Fruit fly (Drosophila melanogaster) whole organism, embryonic: Measurements from ENCODE around the gene Ptp10D.

Experiments
- Asciz ChIP-seq: fragments of 200-800 bp; sonication (Bioruptor generic); optimal IDR thresholded peaks from 2 replicates; lab custom pipeline; 2017; ENCODE audit warnings: missing biosample characterization, mild to moderate bottlenecking, missing genetic modification characterization, missing genetic modification reagents
- Atf-2 ChIP-seq: fragments of 200-800 bp; sonication (Bioruptor generic); optimal IDR thresholded peaks from 2 replicates; lab custom pipeline; 2016; ENCODE audit warnings: missing biosample characterization, missing genetic modification characterization
- Atf3 ChIP-seq: fragments of 200-800 bp; sonication (Bioruptor generic); optimal IDR thresholded peaks from 3 replicates; lab custom pipeline; 2016; ENCODE audit warnings: missing biosample characterization, missing genetic modification characterization
- Awh ChIP-seq: fragments of 200-800 bp; sonication (Bioruptor generic); IDR thresholded peaks from 2 replicates; pipeline ENCODE4, ENCODE4 v1.3.6; 2022; ENCODE audit warnings: missing biosample characterization, missing genetic modification characterization
- BEAF-32 ChIP-seq: fragments of 200-800 bp; sonication (Bioruptor generic); optimal IDR thresholded peaks from 3 replicates; lab custom pipeline; 2017; ENCODE audit warnings: missing biosample characterization, missing genetic modification characterization, mild to moderate bottlenecking, moderate library complexity, missing genetic modification reagents
- CG10321 ChIP-seq: fragments of 200-800 bp; sonication (Bioruptor generic); IDR thresholded peaks from 2 replicates; pipeline ENCODE4 v1.3.6; 2022; ENCODE audit warnings: missing biosample characterization, missing genetic modification characterization
- CG1529 ChIP-seq: fragments of 200-800 bp; sonication (Bioruptor generic); optimal IDR thresholded peaks from 3 replicates; lab custom pipeline; 2018; ENCODE audit warnings: missing biosample characterization, missing genetic modification characterization
- CG15514 ChIP-seq: fragments of 200-800 bp; sonication (Bioruptor generic); optimal IDR thresholded peaks from 3 replicates; lab custom pipeline; 2017; ENCODE audit warnings: missing biosample characterization, missing genetic modification characterization, mild to moderate bottlenecking, moderate library complexity, missing genetic modification reagents
- CG17186 ChIP-seq: fragments of 200-800 bp; sonication (Bioruptor generic); optimal IDR thresholded peaks from 3 replicates; lab custom pipeline; 2017; ENCODE audit warnings: missing biosample characterization, missing genetic modification reagents, missing genetic modification characterization
- CG18476 ChIP-seq: fragments of 200-800 bp; sonication (Bioruptor generic); optimal IDR thresholded peaks from 2 replicates; lab custom pipeline; 2016; ENCODE audit warnings: missing biosample characterization, mild to moderate bottlenecking, missing genetic modification characterization
- CG34224 ChIP-seq: fragments of 200-800 bp; sonication (Bioruptor generic); IDR thresholded peaks from 3 replicates; pipeline ENCODE4 v1.3.6; 2022; ENCODE audit warnings: missing biosample characterization, missing genetic modification characterization; ENCODE audit not compliant: partially characterized antibody
- CG34422 ChIP-seq: fragments of 200-800 bp; sonication (Bioruptor generic); IDR thresholded peaks from 3 replicates; pipeline ENCODE4 v1.3.6; 2022; ENCODE audit warnings: missing biosample characterization, missing genetic modification characterization
- CG42726 ChIP-seq: fragments of 200-800 bp; sonication (Bioruptor generic); IDR thresholded peaks from 2 replicates; pipeline ENCODE4 v1.3.6; 2022; ENCODE audit warnings: missing biosample characterization, missing genetic modification characterization; ENCODE audit not compliant: partially characterized antibody
- CG4282 ChIP-seq: fragments of 200-800 bp; sonication (Bioruptor generic); optimal IDR thresholded peaks from 2 replicates; lab custom pipeline; 2016; ENCODE audit warnings: missing biosample characterization, missing genetic modification characterization
- CG6791 ChIP-seq: fragments of 200-800 bp; sonication (Bioruptor generic); IDR thresholded peaks from 3 replicates; pipeline ENCODE4 v1.3.6; 2022; ENCODE audit warnings: missing biosample characterization, missing genetic modification characterization; ENCODE audit not compliant: partially characterized antibody
- CG8281 ChIP-seq: fragments of 200-800 bp; sonication (Bioruptor generic); optimal IDR thresholded peaks from 2 replicates; lab custom pipeline; 2018; ENCODE audit warnings: missing biosample characterization, mild to moderate bottlenecking, missing genetic modification characterization, moderate library complexity
- CG8388 ChIP-seq: fragments of 200-800 bp; sonication (Bioruptor generic); optimal IDR thresholded peaks from 2 replicates; lab custom pipeline; 2019; ENCODE audit warnings: missing biosample characterization, mild to moderate bottlenecking, missing genetic modification characterization, moderate library complexity
- CG8765 ChIP-seq: fragments of 200-800 bp; sonication (Bioruptor generic); IDR thresholded peaks from 2 replicates; pipeline ENCODE4 v1.3.6; 2022; ENCODE audit warnings: missing biosample characterization, missing genetic modification characterization
- CG9437 ChIP-seq: fragments of 200-800 bp; sonication (Bioruptor generic); optimal IDR thresholded peaks from 2 replicates; lab custom pipeline; 2018; ENCODE audit warnings: missing biosample characterization, mild to moderate bottlenecking, missing genetic modification characterization
- CG9609 ChIP-seq: fragments of 200-800 bp; sonication (Bioruptor generic); optimal IDR thresholded peaks from 3 replicates; lab custom pipeline; 2016; ENCODE audit warnings: missing biosample characterization, missing genetic modification characterization
- CHES-1-like ChIP-seq: fragments of 200-800 bp; sonication (Bioruptor generic); optimal IDR thresholded peaks from 2 replicates; lab custom pipeline; 2016; ENCODE audit warnings: missing biosample characterization, missing genetic modification characterization
- CTCF ChIP-seq: fragments of 200-800 bp; sonication (Bioruptor generic); optimal IDR thresholded peaks from 2 replicates; lab custom pipeline; 2017; ENCODE audit warnings: missing biosample characterization, mild to moderate bottlenecking, missing genetic modification characterization, moderate library complexity
- CoRest ChIP-seq: fragments of 200-800 bp; sonication (Bioruptor generic); optimal IDR thresholded peaks from 3 replicates; lab custom pipeline; 2018; ENCODE audit warnings: missing biosample characterization, mild to moderate bottlenecking, missing genetic modification characterization, moderate library complexity
- D19A ChIP-seq: fragments of 200-800 bp; optimal IDR thresholded peaks from 3 replicates; lab custom pipeline; 2019; ENCODE audit warnings: missing biosample characterization, mild to moderate bottlenecking, missing genetic modification characterization, moderate library complexity
- Doc2 ChIP-seq: fragments of 200-800 bp; sonication (Bioruptor generic); IDR thresholded peaks from 2 replicates; pipeline ENCODE4 v1.3.6; 2022; ENCODE audit warnings: missing biosample characterization, missing genetic modification characterization
- Fer1 ChIP-seq: fragments of 200-800 bp; sonication (Bioruptor generic); optimal IDR thresholded peaks from 2 replicates; lab custom pipeline; 2017; ENCODE audit warnings: missing biosample characterization, mild to moderate bottlenecking, missing genetic modification characterization
- Hmr ChIP-seq: fragments of 200-800 bp; sonication (Bioruptor generic); optimal IDR thresholded peaks from 3 replicates; lab custom pipeline; 2017; ENCODE audit warnings: mild to moderate bottlenecking, missing biosample characterization, missing genetic modification reagents, missing genetic modification characterization
- Lpt ChIP-seq: fragments of >200 bp; optimal IDR thresholded peaks from 2 replicates; lab custom pipeline; 2018; ENCODE audit warnings: missing biosample characterization, missing genetic modification characterization
- Max ChIP-seq: fragments of 200-800 bp; sonication (Bioruptor generic); optimal IDR thresholded peaks from 2 replicates; lab custom pipeline; 2016; ENCODE audit warnings: missing biosample characterization, mild to moderate bottlenecking, missing genetic modification characterization
- Med ChIP-seq: fragments of 200-800 bp; sonication (Bioruptor generic); peaks from one replicate; lab custom pipeline; 2016; ENCODE audit warnings: missing biosample characterization, missing genetic modification characterization, mild to moderate bottlenecking, inconsistent platforms, moderate library complexity
- Nf-YB ChIP-seq: fragments of 200-800 bp; sonication (Bioruptor generic); optimal IDR thresholded peaks from 3 replicates; lab custom pipeline; 2019; ENCODE audit warnings: missing biosample characterization, mild to moderate bottlenecking, missing genetic modification characterization, moderate library complexity
- amos ChIP-seq: fragments of 200-800 bp; sonication (Bioruptor generic); IDR thresholded peaks from 2 replicates; pipeline ENCODE4 v1.3.6; 2022; ENCODE audit warnings: missing biosample characterization, missing genetic modification characterization; ENCODE audit not compliant: partially characterized antibody
- ato ChIP-seq: fragments of 200-800 bp; sonication (Bioruptor generic); IDR thresholded peaks from 2 replicates; pipeline ENCODE4 v1.3.6; 2022; ENCODE audit warnings: missing biosample characterization, missing genetic modification characterization; ENCODE audit not compliant: partially characterized antibody
- caup ChIP-seq: fragments of 200-800 bp; sonication (Bioruptor generic); optimal IDR thresholded peaks from 3 replicates; lab custom pipeline; 2017; ENCODE audit warnings: missing biosample characterization, mild to moderate bottlenecking, missing genetic modification characterization, moderate library complexity; ENCODE audit not compliant: severe bottlenecking
- danr ChIP-seq: fragments of 200-800 bp; sonication (Bioruptor generic); IDR thresholded peaks from 2 replicates; pipeline ENCODE4 v1.3.6; 2022; ENCODE audit warnings: missing biosample characterization, missing genetic modification characterization
- en ChIP-seq: fragments of 200-800 bp; sonication (Bioruptor generic); optimal IDR thresholded peaks from 2 replicates; lab custom pipeline; 2016; ENCODE audit warnings: missing biosample characterization, missing genetic modification characterization
- fru ChIP-seq: fragments of >200 bp; optimal IDR thresholded peaks from 2 replicates; lab custom pipeline; 2017
- gcm ChIP-seq: fragments of 200-800 bp; sonication (Bioruptor generic); optimal IDR thresholded peaks from 2 replicates; lab custom pipeline; 2019; ENCODE audit warnings: missing biosample characterization, mild to moderate bottlenecking, missing genetic modification characterization, moderate library complexity
- gsb ChIP-seq: fragments of 200-800 bp; sonication (Bioruptor generic); IDR thresholded peaks from 2 replicates; pipeline ENCODE4 v1.3.6; 2022; ENCODE audit warnings: missing biosample characterization, missing genetic modification characterization
- hbn ChIP-seq: fragments of 200-800 bp; sonication (Bioruptor generic); IDR thresholded peaks from 2 replicates; pipeline ENCODE4 v1.3.6; 2022; ENCODE audit warnings: missing biosample characterization, missing genetic modification characterization; ENCODE audit not compliant: partially characterized antibody
- knrl ChIP-seq: fragments of 200-800 bp; sonication (Bioruptor generic); IDR thresholded peaks from 3 replicates; pipeline ENCODE4 v1.3.6; 2022; ENCODE audit warnings: missing biosample characterization, missing genetic modification characterization; ENCODE audit not compliant: partially characterized antibody
- mld ChIP-seq: fragments of 200-800 bp; sonication (Bioruptor generic); IDR thresholded peaks from 3 replicates; pipeline ENCODE4 v1.3.6; 2022; ENCODE audit warnings: missing biosample characterization, missing genetic modification characterization; ENCODE audit not compliant: partially characterized antibody
- pho ChIP-seq: fragments of 200-800 bp; sonication (Bioruptor generic); optimal IDR thresholded peaks from 2 replicates; lab custom pipeline; 2016; ENCODE audit warnings: missing biosample characterization, missing genetic modification characterization
- repo ChIP-seq: fragments of 200-800 bp; sonication (Bioruptor generic); optimal IDR thresholded peaks from 2 replicates; lab custom pipeline; 2016; ENCODE audit warnings: missing biosample characterization, missing genetic modification characterization
- scrt ChIP-seq: fragments of 200-800 bp; sonication (Bioruptor generic); optimal IDR thresholded peaks from 2 replicates; lab custom pipeline; 2018; ENCODE audit warnings: missing biosample characterization, mild to moderate bottlenecking, missing genetic modification characterization, moderate library complexity
- sisA ChIP-seq: fragments of 200-800 bp; sonication (Bioruptor generic); IDR thresholded peaks from 2 replicates; pipeline ENCODE4 v1.3.6; 2022; ENCODE audit warnings: missing biosample characterization, missing genetic modification characterization
- sqz ChIP-seq: fragments of 200-800 bp; sonication (Bioruptor generic); optimal IDR thresholded peaks from 3 replicates; lab custom pipeline; 2018; ENCODE audit warnings: missing biosample characterization, mild to moderate bottlenecking, missing genetic modification characterization
- wek ChIP-seq: fragments of 200-800 bp; sonication (Bioruptor generic); optimal IDR thresholded peaks from 3 replicates; lab custom pipeline; 2018; ENCODE audit warnings: missing biosample characterization, mild to moderate bottlenecking, missing genetic modification characterization, moderate library complexity
- zen2 ChIP-seq: fragments of 200-800 bp; sonication (Bioruptor generic); IDR thresholded peaks from 3 replicates; pipeline ENCODE4 v1.3.6; 2022; ENCODE audit warnings: missing biosample characterization, missing genetic modification characterization; ENCODE audit not compliant: partially characterized antibody
- zfh2 ChIP-seq: fragments of 200-800 bp; sonication (Bioruptor generic); optimal IDR thresholded peaks from 2 replicates; lab custom pipeline; 2016; ENCODE audit warnings: missing biosample characterization, missing genetic modification characterization

The Ptp10D gene

dm6 chrX:11720138-11720537 lies 98.3 kb downstream of the Ptp10D start, which contains the start of gene Tango10 (continued):
- TF ChIP-seq Hmr, result peak; percentile 57
- TF ChIP-seq Med, result peak; percentile 78
- peak; percentile 70; the same call in 2 of the 3 replicates for TF ChIP-seq CG6791 (GFP tag; lab: Robert Waterston, UW)
- peak; percentile 2 for TF ChIP-seq Atf-2
- peak; percentile 86 for TF ChIP-seq knrl (GFP tag; lab: Robert Waterston, UW)
- TF ChIP-seq BEAF-32, result peak; percentile 85
- no peak for TF ChIP-seq danr
- TF ChIP-seq amos (GFP tag; lab: Robert Waterston, UW), result peak; percentile 83
- TF ChIP-seq repo (GFP tag; lab: Kevin White, UChicago), result peak; percentile 1
- TF ChIP-seq Max (GFP tag; lab: Kevin White, UChicago), result peak; percentile 37
- TF ChIP-seq Asciz (GFP tag; lab: Kevin White, UChicago), result no peak
- TF ChIP-seq CG9437 (GFP tag; lab: Kevin White, UChicago), result peak; percentile 42
- no peak for TF ChIP-seq Lpt (GFP tag; lab: Kevin White, UChicago)
- 0 out of 2 replicates have a peak, but pooled peaks have one; percentile 21 for TF ChIP-seq gsb (GFP tag; lab: Robert Waterston, UW)
- peak; percentile 23 for TF ChIP-seq CG18476
- TF ChIP-seq CHES-1-like (GFP tag; lab: Kevin White, UChicago), result no peak
- TF ChIP-seq CG8765 (GFP tag; lab: Robert Waterston, UW), result peak; percentile 22; the same call in 1 of the 2 replicates
- peak; percentile 24 for TF ChIP-seq CTCF
- TF ChIP-seq CG17186 (GFP tag; lab: Kevin White, UChicago), result no peak
- TF ChIP-seq CG4282 (GFP tag; lab: Kevin White, UChicago), result peak; percentile 22
- peak; percentile 61 for TF ChIP-seq CoRest
- TF ChIP-seq zfh2, result peak; percentile 61
- TF ChIP-seq CG1529 (GFP tag; lab: Kevin White, UChicago), result no peak
- TF ChIP-seq Fer1 (GFP tag; lab: Kevin White, UChicago), result peak; percentile 57
- peak; percentile 59; the same call in 1 of the 2 replicates for TF ChIP-seq ato
- peak; percentile 12 for TF ChIP-seq D19A (tag; lab: Kevin White, UChicago)
- TF ChIP-seq zen2 (GFP tag; lab: Robert Waterston, UW), result peak; percentile 78; the same call in 2 of the 3 replicates
- peak; percentile 75 for TF ChIP-seq CG42726 (GFP tag; lab: Robert Waterston, UW)
- TF ChIP-seq fru (lab: Kevin White, UChicago), result no peak
- peak; percentile 75 for TF ChIP-seq hbn (GFP tag; lab: Robert Waterston, UW)
- peak; percentile 79 for TF ChIP-seq CG34224 (GFP tag; lab: Robert Waterston, UW)
- peak; percentile 58 for TF ChIP-seq sisA (GFP tag; lab: Robert Waterston, UW)
- TF ChIP-seq scrt (GFP tag; lab: Kevin White, UChicago), result no peak
- no peak for TF ChIP-seq sqz (GFP tag; lab: Kevin White, UChicago)
- TF ChIP-seq CG15514 (GFP tag; lab: Kevin White, UChicago), result peak; percentile 84
- no peak for TF ChIP-seq en (GFP tag; lab: Kevin White, UChicago)
- no peak for TF ChIP-seq CG9609 (GFP tag; lab: Kevin White, UChicago)
- TF ChIP-seq Doc2 (GFP tag; lab: Robert Waterston, UW), result no peak
- peak; percentile 63 for TF ChIP-seq pho (GFP tag; lab: Kevin White, UChicago)
- no peak for TF ChIP-seq gcm
- peak; percentile 40 for TF ChIP-seq caup (GFP tag; lab: Kevin White, UChicago)
- TF ChIP-seq CG34422 (GFP tag; lab: Robert Waterston, UW), result peak; percentile 49; the same call in 1 of the 3 replicates
- TF ChIP-seq Atf3, result no peak
- TF ChIP-seq mld (GFP tag; lab: Robert Waterston, UW), result 0 out of 3 replicates have a peak, but pooled peaks have one; percentile 57
- TF ChIP-seq Awh (GFP tag; lab: Robert Waterston, UW), result no peak
- TF ChIP-seq Nf-YB, result no peak
- TF ChIP-seq CG8281 (tag; lab: Kevin White, UChicago), result no peak
- TF ChIP-seq CG10321 (GFP tag; lab: Robert Waterston, UW), result no peak
- no peak for TF ChIP-seq wek (GFP tag; lab: Kevin White, UChicago)
- no peak for TF ChIP-seq CG8388
